Worm (Caenorhabditis elegans) whole organism, early embryonic: ENCODE measurements around the gene taf-9.
A peak's percentile ranks its signal among the peaks of the same experiment; 100 is the strongest.

ENCODE experiments used
- B0310.2 ChIP-seq: sonication (generic microtip); optimal IDR thresholded peaks from 2 replicates; lab custom pipeline; 2016; ENCODE audit warnings: mild to moderate bottlenecking, missing genetic modification characterization, missing compliant biosample characterization
- F13C5.2 ChIP-seq: sonication (generic microtip); optimal IDR thresholded peaks from 2 replicates; lab custom pipeline; 2017; ENCODE audit warnings: mild to moderate bottlenecking, missing genetic modification characterization, inconsistent platforms, missing compliant biosample characterization
- aly-1 ChIP-seq: sonication (generic microtip); optimal IDR thresholded peaks from 2 replicates; lab custom pipeline; 2016; ENCODE audit warnings: missing genetic modification characterization, missing compliant biosample characterization
- ama-1 ChIP-seq: fragments of 150-350 bp; optimal IDR thresholded peaks from 2 replicates; lab custom pipeline; 2014
- ceh-13 ChIP-seq: fragments of 200-800 bp; sonication (Bioruptor generic); optimal IDR thresholded peaks from 2 replicates; lab custom pipeline; 2018; ENCODE audit warnings: mild to moderate bottlenecking, missing genetic modification characterization, missing compliant biosample characterization
- ceh-36 ChIP-seq: sonication (generic microtip); optimal IDR thresholded peaks from 2 replicates; lab custom pipeline; 2016; ENCODE audit warnings: missing genetic modification characterization, inconsistent platforms, missing compliant biosample characterization
- ets-7 ChIP-seq: sonication (generic microtip); optimal IDR thresholded peaks from 2 replicates; lab custom pipeline; 2016; ENCODE audit warnings: missing genotype, missing genetic modification characterization, missing compliant biosample characterization
- flt-1 ChIP-seq: fragments of 200-800 bp; sonication (Bioruptor generic); IDR thresholded peaks from 2 replicates; pipeline ENCODE4 v1.3.6; 2022; ENCODE audit warnings: missing genetic modification characterization, missing compliant biosample characterization
- hmbx-1 ChIP-seq: sonication (generic microtip); optimal IDR thresholded peaks from 2 replicates; lab custom pipeline; 2016; ENCODE audit warnings: mild to moderate bottlenecking, missing genetic modification characterization, missing compliant biosample characterization
- hmg-4 ChIP-seq: fragments of 200-800 bp; sonication (Bioruptor generic); optimal IDR thresholded peaks from 2 replicates; lab custom pipeline; 2018; ENCODE audit warnings: mild to moderate bottlenecking, missing genetic modification characterization, missing compliant biosample characterization
- hnd-1 ChIP-seq: sonication (generic microtip); optimal IDR thresholded peaks from 2 replicates; lab custom pipeline; 2016; ENCODE audit warnings: missing genetic modification characterization, missing compliant biosample characterization
- pes-1 ChIP-seq: fragments of 200-800 bp; sonication (Bioruptor generic); IDR thresholded peaks from 2 replicates; pipeline ENCODE4 v1.3.6; 2022; ENCODE audit warnings: missing genetic modification reagents, missing genetic modification characterization, missing compliant biosample characterization
- scrt-1 ChIP-seq: fragments of 200-800 bp; sonication (Bioruptor generic); IDR thresholded peaks from 2 replicates; pipeline ENCODE4 v1.3.6; 2022; ENCODE audit warnings: missing genetic modification characterization, missing compliant biosample characterization
- sea-1 ChIP-seq: fragments of 200-800 bp; sonication (Bioruptor generic); conservative IDR thresholded peaks from 2 replicates; pipeline ENCODE4 v1.3.6; 2022; ENCODE audit warnings: missing genetic modification characterization, missing compliant biosample characterization
- tbx-11 ChIP-seq: fragments of 200-800 bp; sonication (Bioruptor generic); IDR thresholded peaks from 2 replicates; pipeline ENCODE4 v1.3.6; 2022; ENCODE audit warnings: missing genetic modification characterization, missing compliant biosample characterization
- tbx-37 ChIP-seq: fragments of 200-800 bp; sonication (Bioruptor generic); conservative IDR thresholded peaks from 2 replicates; pipeline ENCODE4 v1.3.6; 2022; ENCODE audit warnings: missing genetic modification reagents, missing genetic modification characterization, missing compliant biosample characterization
- tra-4 ChIP-seq: sonication (generic microtip); optimal IDR thresholded peaks from 2 replicates; lab custom pipeline; 2017; ENCODE audit warnings: missing genetic modification characterization, missing compliant biosample characterization

taf-9 gene

DNA sequence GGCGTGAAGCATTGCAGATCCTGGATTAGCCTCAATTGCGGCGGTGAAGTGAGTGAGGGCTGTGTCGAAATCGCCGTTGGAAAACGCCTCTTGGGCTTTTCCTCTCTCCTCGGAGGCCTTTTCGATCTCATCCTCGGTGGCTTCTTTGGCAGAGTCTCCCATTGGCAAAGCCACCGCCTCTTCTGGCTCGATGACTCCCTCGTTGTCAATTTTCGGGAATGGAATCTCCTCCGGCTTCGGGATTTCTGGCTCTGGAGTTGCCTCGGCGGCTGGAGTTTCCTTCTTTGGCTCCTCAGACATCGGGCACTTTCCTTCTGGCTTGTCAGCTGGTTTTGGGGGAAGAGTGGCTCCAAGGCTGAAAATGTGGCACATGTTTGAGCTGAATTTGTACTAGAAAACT lies 2.4 kb upstream of the taf-9 start:
- no peak for TF ChIP-seq tbx-11
- 0 out of 2 replicates have a peak, but pooled peaks have one; percentile 22 for TF ChIP-seq sea-1

DNA sequence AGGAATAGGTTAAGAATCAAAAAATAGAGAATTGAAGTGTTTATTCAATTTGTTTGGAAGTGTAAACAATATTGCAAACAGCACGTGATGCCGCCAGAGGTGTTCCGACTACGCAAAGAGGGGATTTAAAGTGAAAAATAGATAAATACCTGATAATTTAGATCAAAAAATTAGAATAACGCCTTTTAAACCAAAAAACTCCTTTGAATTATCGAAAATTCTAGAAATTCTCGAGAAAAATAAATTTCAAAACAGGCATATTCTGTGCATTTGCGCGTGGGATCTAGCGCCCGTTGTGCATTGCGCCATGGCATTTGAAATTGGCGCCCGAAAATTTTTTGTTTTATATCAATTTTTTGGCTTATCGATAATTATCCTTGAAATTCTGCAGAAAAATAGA lies 1.8 kb upstream of the taf-9 start, which contains the start of gene hip-1:
hip-1 (minus strand) TSS at position 225 of the 400 bp plus-strand sequence.
- TF ChIP-seq ama-1 (no peak), flt-1 (GFP tag; lab: Robert Waterston, UW) (no peak), ceh-13 (GFP tag; lab: Kevin White, UChicago) (no peak), B0310.2 (tag; lab: Kevin White, UChicago) (no peak), hnd-1 (tag; lab: Kevin White, UChicago) (no peak), scrt-1 (no peak), tra-4 (no peak), ets-7 (tag; lab: Kevin White, UChicago) (no peak), sea-1 (no peak), hmg-4 (GFP tag; lab: Kevin White, UChicago) (no peak), hmbx-1 (tag; lab: Kevin White, UChicago) (no peak), F13C5.2 (tag; lab: Kevin White, UChicago) (no peak), tbx-37 (no peak), pes-1 (GFP tag; lab: Robert Waterston, UW) (no peak)

DNA sequence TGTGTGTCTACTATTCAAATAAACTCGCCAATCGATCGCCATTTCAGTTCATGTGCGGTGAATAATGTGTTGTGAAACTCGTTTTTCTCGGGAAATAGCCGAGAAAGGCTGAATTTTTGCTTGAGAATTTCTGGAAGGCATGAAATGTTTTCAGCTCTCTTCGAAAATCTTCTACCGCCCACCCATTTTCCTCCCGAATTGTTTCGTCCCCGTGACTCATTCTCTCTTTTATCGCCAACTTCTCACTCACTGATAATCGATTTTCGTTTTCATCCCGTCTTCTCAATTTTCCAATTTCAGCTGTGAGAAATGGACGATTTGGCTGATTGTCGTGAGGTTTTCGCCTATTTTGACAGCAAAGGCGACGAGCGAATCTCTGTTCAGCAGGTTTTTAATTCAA lies 1.1 kb upstream of the taf-9 start, which contains the start of gene mlc-5:
mlc-5 (plus strand) TSS at position 301 of the 400 bp plus-strand sequence.
- TF ChIP-seq tbx-37 (no peak), scrt-1 (no peak), hmbx-1 (tag; lab: Kevin White, UChicago) (no peak)

DNA sequence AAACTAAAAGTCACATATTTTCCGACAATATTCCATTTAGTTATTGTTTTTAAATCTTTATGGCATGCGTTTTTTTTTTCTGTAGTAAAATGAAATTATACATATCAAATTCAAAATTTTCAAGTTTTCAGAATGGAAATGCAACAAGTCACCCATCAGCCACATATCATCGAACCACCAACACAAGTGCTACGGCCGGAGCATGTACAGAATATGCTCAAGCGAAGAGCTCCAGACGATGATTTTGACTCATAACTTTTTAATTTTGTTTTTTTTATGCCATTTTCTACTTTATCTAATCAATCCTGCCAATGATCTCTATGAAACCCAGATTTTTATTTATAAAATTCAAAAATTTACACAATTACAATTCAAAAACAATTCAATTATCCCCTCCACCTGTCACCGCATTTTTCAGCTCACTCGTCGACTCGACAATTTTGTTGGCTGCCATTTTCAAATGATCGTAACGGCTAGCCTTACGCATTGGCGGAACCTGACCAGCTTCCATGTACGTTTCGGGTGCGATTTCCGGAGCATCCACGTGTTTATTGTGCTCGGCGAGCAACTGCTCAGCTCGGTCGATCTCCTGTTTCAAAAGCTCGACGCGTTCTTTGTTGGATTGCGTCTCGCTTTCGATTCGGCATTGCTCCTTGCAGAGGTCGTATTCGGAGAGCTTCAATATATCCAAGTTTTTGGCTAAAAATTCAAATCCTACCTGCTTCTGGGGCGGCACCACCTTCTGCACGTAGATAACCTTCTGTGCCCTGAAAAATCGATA lies 1.8 kb downstream of the taf-9 start:
- TF ChIP-seq sea-1 = no peak
- TF ChIP-seq tra-4 = no peak
- no peak for TF ChIP-seq tbx-37
- no peak for TF ChIP-seq ceh-36
- no peak for TF ChIP-seq hnd-1 (tag; lab: Kevin White, UChicago)
- TF ChIP-seq flt-1 (GFP tag; lab: Robert Waterston, UW) = no peak
- no peak for TF ChIP-seq pes-1 (GFP tag; lab: Robert Waterston, UW)
- no peak for TF ChIP-seq hmbx-1 (tag; lab: Kevin White, UChicago)
- TF ChIP-seq ets-7 (tag; lab: Kevin White, UChicago) = no peak
- no peak for TF ChIP-seq scrt-1
- TF ChIP-seq ceh-13 (GFP tag; lab: Kevin White, UChicago) = no peak
- TF ChIP-seq hmg-4 (GFP tag; lab: Kevin White, UChicago) = no peak
- no peak for TF ChIP-seq B0310.2 (tag; lab: Kevin White, UChicago)
- TF ChIP-seq ama-1 = no peak
- TF ChIP-seq F13C5.2 (tag; lab: Kevin White, UChicago) = no peak
- no peak for TF ChIP-seq aly-1

DNA sequence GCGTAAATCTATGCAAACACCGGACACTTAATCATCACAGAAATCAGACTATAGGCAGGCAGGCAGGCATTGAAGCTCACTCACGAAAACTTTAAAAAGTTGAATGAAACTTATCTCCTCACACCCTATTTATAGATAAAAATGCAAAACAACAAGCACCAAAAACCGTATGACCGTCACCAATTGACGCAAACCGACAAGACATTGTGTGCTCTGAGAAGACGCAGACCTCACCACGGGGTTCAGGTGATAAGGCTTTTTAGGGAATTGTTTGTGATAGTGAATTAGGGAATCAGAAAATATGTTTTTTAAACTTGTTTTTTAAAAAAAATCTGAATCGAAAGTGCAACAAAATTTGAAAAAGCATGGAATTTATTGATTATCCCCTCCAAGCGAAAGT lies 2.6 kb downstream of the taf-9 start, which contains the start of gene T12D8.5:
T12D8.5 (minus strand) TSS at position 95 of the 400 bp plus-strand sequence.
- TF ChIP-seq pes-1 (GFP tag; lab: Robert Waterston, UW) = no peak
- TF ChIP-seq ets-7 (tag; lab: Kevin White, UChicago) = no peak
- no peak for TF ChIP-seq sea-1
- TF ChIP-seq ceh-36 = no peak
- TF ChIP-seq tbx-11 = no peak
- TF ChIP-seq tra-4 = no peak
- no peak for TF ChIP-seq hnd-1 (tag; lab: Kevin White, UChicago)
- no peak for TF ChIP-seq ceh-13 (GFP tag; lab: Kevin White, UChicago)
- no peak for TF ChIP-seq hmg-4 (GFP tag; lab: Kevin White, UChicago)
- no peak for TF ChIP-seq ama-1
- TF ChIP-seq F13C5.2 (tag; lab: Kevin White, UChicago) = no peak
- TF ChIP-seq B0310.2 (tag; lab: Kevin White, UChicago) = no peak

DNA sequence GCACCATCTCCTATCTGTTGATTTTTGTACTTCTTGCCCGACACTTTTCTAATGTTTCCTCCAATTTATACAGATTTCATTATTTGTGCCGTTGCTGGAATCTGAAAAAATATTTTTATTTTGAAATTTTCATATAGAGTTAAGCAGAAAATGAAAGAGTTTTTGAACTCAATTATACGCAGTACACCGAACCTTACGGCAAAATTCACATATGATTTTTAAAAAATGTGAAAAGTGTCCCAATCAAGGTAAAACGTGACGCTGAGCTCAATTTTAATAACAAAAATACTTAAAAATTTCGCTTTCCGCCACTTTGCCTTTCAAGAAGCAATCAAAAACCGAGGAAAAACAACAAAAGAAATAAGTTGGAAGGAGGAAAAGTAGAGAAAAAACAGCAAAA lies 6.6 kb downstream of the taf-9 start, which contains the start of gene arrd-17:
arrd-17 (minus strand) TSS at position 101 of the 400 bp plus-strand sequence.
- TF ChIP-seq ama-1 (no peak), hmbx-1 (tag; lab: Kevin White, UChicago) (no peak), scrt-1 (no peak), flt-1 (GFP tag; lab: Robert Waterston, UW) (no peak), tbx-37 (no peak), tbx-11 (no peak)

DNA sequence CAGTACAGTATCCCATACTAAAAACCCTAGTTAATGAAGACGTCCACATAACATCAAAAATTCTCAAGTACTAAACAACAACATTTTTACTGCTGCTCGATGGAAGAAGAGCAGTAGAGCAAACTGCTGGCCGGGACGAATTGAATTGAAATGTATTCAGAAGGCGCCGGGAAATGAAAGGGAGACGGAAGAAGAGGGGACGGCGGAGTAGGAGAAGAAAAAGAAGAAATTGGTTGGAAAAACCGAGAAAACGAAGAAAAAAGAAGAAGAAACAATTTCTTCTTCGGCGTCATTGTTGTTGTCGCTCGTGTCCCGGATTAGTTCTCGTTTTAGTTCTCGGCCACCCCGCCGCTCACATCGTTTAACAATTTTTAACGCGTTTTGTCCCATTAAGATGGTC lies 9.8 kb downstream of the taf-9 start:
- TF ChIP-seq tra-4 (no peak), ama-1 (no peak), tbx-11 (no peak), tbx-37 (no peak), hmg-4 (GFP tag; lab: Kevin White, UChicago) (no peak), ets-7 (tag; lab: Kevin White, UChicago) (no peak), ceh-36 (no peak), scrt-1 (no peak), ceh-13 (GFP tag; lab: Kevin White, UChicago) (no peak), aly-1 (no peak), hnd-1 (tag; lab: Kevin White, UChicago) (no peak)

DNA sequence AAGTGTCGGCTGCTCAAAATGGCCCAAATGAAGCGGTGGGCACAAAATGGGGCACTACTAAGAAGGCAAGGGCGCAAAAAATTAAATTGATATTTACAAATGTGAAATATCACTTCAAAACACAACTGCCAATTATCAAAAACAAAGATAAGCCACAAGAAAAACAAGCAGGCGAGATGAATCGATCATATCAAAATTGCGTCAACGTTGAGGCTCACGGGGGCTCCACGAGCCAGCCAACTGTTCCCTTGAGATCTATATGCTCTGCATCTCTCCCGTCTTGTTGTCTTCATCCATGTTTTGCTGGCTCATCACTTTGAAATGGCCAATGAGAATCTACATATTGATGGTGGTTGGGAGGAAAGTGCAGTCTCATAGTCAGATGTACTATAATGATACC lies 11.2 kb downstream of the taf-9 start:
- TF ChIP-seq tbx-37 = no peak
- TF ChIP-seq ets-7 (tag; lab: Kevin White, UChicago) = no peak
- no peak for TF ChIP-seq ceh-13 (GFP tag; lab: Kevin White, UChicago)
- TF ChIP-seq hmbx-1 (tag; lab: Kevin White, UChicago) = no peak
- no peak for TF ChIP-seq tra-4
